Fruit fly (Drosophila melanogaster): ENCODE measurements around the gene CG31917.

The CG31917 gene

dm6 chr2L:5004677-5005463 lies 5.8 kb downstream of the CG31917 start (continued):
- TF ChIP-seq ase (GFP tag; IDR thresholded peaks at IDR 0.05), result peak; percentile 94
- peak; percentile 70 for TF ChIP-seq CG3838 (GFP tag; optimal IDR thresholded peaks at IDR 0.05)
- TF ChIP-seq crc (GFP tag; optimal IDR thresholded peaks at IDR 0.05), result peak; percentile 91
- TF ChIP-seq ind (GFP tag; optimal IDR thresholded peaks at IDR 0.05), result peak; percentile 96
- peak; percentile 93 for TF ChIP-seq CG16779 (GFP tag; IDR thresholded peaks at IDR 0.05)
- peak; percentile 64 for TF ChIP-seq nom (GFP tag; optimal IDR thresholded peaks at IDR 0.05)
- TF ChIP-seq ATbp (GFP tag; optimal IDR thresholded peaks at IDR 0.05), result peak; percentile 93
- peak; percentile 63 for TF ChIP-seq CG4360 (GFP tag; IDR thresholded peaks at IDR 0.05)
- peak; percentile 95 for TF ChIP-seq gce (GFP tag; IDR thresholded peaks at IDR 0.05)
- TF ChIP-seq knrl (GFP tag; IDR thresholded peaks at IDR 0.05; ENCODE audit: partially characterized antibody), result no peak
- peak; percentile 86 for TF ChIP-seq CG1529 (GFP tag; optimal IDR thresholded peaks at IDR 0.05)
- TF ChIP-seq Hmx (GFP tag; optimal IDR thresholded peaks at IDR 0.05), result peak; percentile 74
- peak; percentile 80 for TF ChIP-seq CG4707 (GFP tag; optimal IDR thresholded peaks at IDR 0.05)
- TF ChIP-seq CG12104 (GFP tag; optimal IDR thresholded peaks at IDR 0.05), result peak; percentile 89
- peak; percentile 84 for TF ChIP-seq aop (GFP tag; IDR thresholded peaks at IDR 0.05)
- TF ChIP-seq CG9817 (tag; optimal IDR thresholded peaks at IDR 0.05), result peak; percentile 96
- TF ChIP-seq Dp (GFP tag; optimal IDR thresholded peaks at IDR 0.05), result no peak
- TF ChIP-seq peb (GFP tag; IDR thresholded peaks at IDR 0.05), result peak; percentile 94
- peak; percentile 88 for TF ChIP-seq Nf-YA (GFP tag; IDR thresholded peaks at IDR 0.05)
- TF ChIP-seq dysf (GFP tag; IDR thresholded peaks at IDR 0.05), result peak; percentile 97
- TF ChIP-seq CG2129 (GFP tag; IDR thresholded peaks at IDR 0.05; ENCODE audit: partially characterized antibody), result no peak
- no peak for TF ChIP-seq Opbp (GFP tag; IDR thresholded peaks at IDR 0.05; ENCODE audit: partially characterized antibody)
- TF ChIP-seq vfl (GFP tag; optimal IDR thresholded peaks at IDR 0.05), result peak; percentile 94
- TF ChIP-seq Neu2 (GFP tag; optimal IDR thresholded peaks at IDR 0.05; ENCODE audit: borderline replicate concordance), result peak; percentile 59
- peak; percentile 70 for TF ChIP-seq GATAe (GFP tag; conservative IDR thresholded peaks at IDR 0.05)
- peak; percentile 94 for TF ChIP-seq CG6854 (GFP tag; optimal IDR thresholded peaks at IDR 0.05)
- peak; percentile 94 for TF ChIP-seq bcd (GFP tag; optimal IDR thresholded peaks at IDR 0.05)
- peak; percentile 79 for TF ChIP-seq CG2202 (tag; optimal IDR thresholded peaks at IDR 0.05)
- peak; percentile 78 for TF ChIP-seq da (GFP tag; optimal IDR thresholded peaks at IDR 0.05)
- peak; percentile 92 for TF ChIP-seq klu (GFP tag; IDR thresholded peaks at IDR 0.05)
- TF ChIP-seq slbo (GFP tag; IDR thresholded peaks at IDR 0.05), result peak; percentile 98
- TF ChIP-seq CG3726 (GFP tag; IDR thresholded peaks at IDR 0.05), result peak; percentile 93
- TF ChIP-seq CG6254 (GFP tag; optimal IDR thresholded peaks at IDR 0.05), result peak; percentile 83
- TF ChIP-seq CG10654 (GFP tag; optimal IDR thresholded peaks at IDR 0.05), result peak; percentile 91
- no peak for TF ChIP-seq cad (GFP tag; optimal IDR thresholded peaks at IDR 0.05)
- peak; percentile 93 for TF ChIP-seq CG12391 (tag; optimal IDR thresholded peaks at IDR 0.05)
- TF ChIP-seq Doc3 (GFP tag; IDR thresholded peaks at IDR 0.05; ENCODE audit: partially characterized antibody), result no peak
- TF ChIP-seq CG6689 (GFP tag; IDR thresholded peaks at IDR 0.05), result peak; percentile 95
- no peak for TF ChIP-seq D (optimal IDR thresholded peaks at IDR 0.05)
- peak; percentile 87 for TF ChIP-seq D (GFP tag; optimal IDR thresholded peaks at IDR 0.05)
- peak; percentile 91 for TF ChIP-seq CG11398 (GFP tag; optimal IDR thresholded peaks at IDR 0.05)
- TF ChIP-seq exex (tag; optimal IDR thresholded peaks at IDR 0.05), result peak; percentile 88
- TF ChIP-seq sisA (GFP tag; IDR thresholded peaks at IDR 0.05), result peak; percentile 97
- TF ChIP-seq sc (optimal IDR thresholded peaks at IDR 0.05), result no peak
- peak; percentile 79 for TF ChIP-seq sc (GFP tag; optimal IDR thresholded peaks at IDR 0.05)
- TF ChIP-seq gro (GFP tag; optimal IDR thresholded peaks at IDR 0.05), result peak; percentile 96
- peak; percentile 96 for TF ChIP-seq dmrt99B (tag; optimal IDR thresholded peaks at IDR 0.05)
- TF ChIP-seq MTF-1 (GFP tag; optimal IDR thresholded peaks at IDR 0.05; ENCODE audit: borderline replicate concordance), result peak; percentile 76
- TF ChIP-seq CG17802 (tag; optimal IDR thresholded peaks at IDR 0.05), result peak; percentile 72
- peak; percentile 65 for TF ChIP-seq CG10431 (GFP tag; optimal IDR thresholded peaks at IDR 0.05)

Data from whole organism, embryonic.